Fruit fly (Drosophila melanogaster) whole organism, pupa: ENCODE data around the gene pyx.
A peak's percentile ranks its signal among the peaks of the same experiment; 100 is the strongest.

Experiments used
- CG10348 ChIP-seq: fragments of 200-800 bp; sonication (Bioruptor generic); IDR thresholded peaks from 2 replicates; pipeline ENCODE4 v1.3.6; 2022; ENCODE audit warnings: missing biosample characterization, missing genetic modification characterization
- CG32121 ChIP-seq: fragments of 200-800 bp; sonication (Bioruptor generic); IDR thresholded peaks from 2 replicates; pipeline ENCODE4 v1.3.6; 2022; ENCODE audit warnings: missing biosample characterization, missing genetic modification characterization
- CG8159 ChIP-seq: fragments of 200-800 bp; sonication (Bioruptor generic); optimal IDR thresholded peaks from 3 replicates; lab custom pipeline; 2018; ENCODE audit warnings: missing biosample characterization, mild to moderate bottlenecking, missing genetic modification characterization, moderate library complexity
- CG9948 ChIP-seq: fragments of 200-800 bp; sonication (Bioruptor generic); optimal IDR thresholded peaks from 2 replicates; lab custom pipeline; 2018; ENCODE audit warnings: missing biosample characterization, mild to moderate bottlenecking, missing genetic modification characterization, moderate library complexity
- EcR ChIP-seq: fragments of 200-800 bp; sonication (Bioruptor generic); optimal IDR thresholded peaks from 3 replicates; lab custom pipeline; 2019; ENCODE audit warnings: missing biosample characterization, missing genetic modification characterization, mild to moderate bottlenecking, moderate library complexity, missing genetic modification reagents
- gl ChIP-seq: fragments of 200-800 bp; sonication (Bioruptor generic); optimal IDR thresholded peaks from 2 replicates; lab custom pipeline; 2018; ENCODE audit warnings: missing biosample characterization, mild to moderate bottlenecking, missing genetic modification characterization

DNA sequence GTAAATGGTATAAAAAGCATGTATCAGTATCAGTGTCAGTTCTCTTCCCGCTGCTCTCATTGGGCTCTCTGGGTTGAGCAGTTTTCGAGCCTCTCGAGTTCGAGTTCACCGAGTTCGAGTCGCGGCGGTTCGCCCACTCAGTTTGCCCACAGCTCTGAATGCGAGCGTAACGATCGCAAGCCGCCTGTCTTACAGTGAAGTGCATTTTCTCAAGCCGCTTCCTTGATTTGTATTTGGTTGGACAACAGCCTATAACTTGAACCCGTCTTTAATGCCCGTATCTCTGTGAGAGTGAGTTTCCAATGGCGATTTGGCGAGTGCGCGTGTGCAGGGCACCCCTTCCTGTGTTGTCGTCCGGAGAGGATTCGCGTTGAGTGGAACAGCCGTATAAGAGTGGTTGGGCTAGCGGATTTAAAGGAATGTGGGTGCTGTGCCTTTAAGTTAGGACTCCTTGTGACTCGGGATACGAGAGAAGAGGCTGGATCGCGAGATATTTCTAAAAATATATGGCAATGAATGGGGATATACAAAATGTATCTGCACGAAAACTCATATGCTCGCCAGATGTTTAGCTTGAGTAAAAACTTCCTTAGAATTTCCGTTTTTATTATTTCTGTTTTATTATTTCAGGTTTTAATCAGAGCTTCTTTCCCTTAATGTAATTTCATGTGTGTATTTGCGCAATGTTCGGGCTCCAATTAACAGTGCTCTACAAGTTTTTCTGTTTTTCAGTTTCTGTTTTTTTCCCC, 48.8 kb upstream of the pyx start:
- TF ChIP-seq CG10348 = no peak
- peak; percentile 89 for TF ChIP-seq EcR (GFP tag; lab: Kevin White, UChicago)
- no peak for TF ChIP-seq gl (tag; lab: Kevin White, UChicago)
- no peak for TF ChIP-seq CG9948 (tag; lab: Kevin White, UChicago)
- TF ChIP-seq CG32121 (GFP tag; lab: Robert Waterston, UW) = no peak
- TF ChIP-seq CG8159 (tag; lab: Kevin White, UChicago) = no peak
